Fruit fly (Drosophila melanogaster): ENCODE measurements around the gene Cyp6a18.

Gene Cyp6a18

dm6 chr3R:27501938-27502337 is 23.5 kb downstream of the Cyp6a18 start, which contains the start of gene CG43139:
TSS of gene CG43139 (minus strand) at chr3R:27502025.
- TF ChIP-seq CG9948 (tag; optimal IDR thresholded peaks at IDR 0.05) (no peak), EcR (GFP tag; optimal IDR thresholded peaks at IDR 0.05) (no peak), CG10348 (GFP tag; IDR thresholded peaks at IDR 0.05) (no peak), Snoo (tag; optimal IDR thresholded peaks at IDR 0.05) (no peak), D1 (tag; optimal IDR thresholded peaks at IDR 0.05) (no peak), fd96Ca (GFP tag; IDR thresholded peaks at IDR 0.05) (no peak), CG8159 (tag; optimal IDR thresholded peaks at IDR 0.05) (no peak), Pif1A (GFP tag; optimal IDR thresholded peaks at IDR 0.05) (no peak), CG13204 (GFP tag; optimal IDR thresholded peaks at IDR 0.05) (no peak), CG14655 (GFP tag; optimal IDR thresholded peaks at IDR 0.05) (no peak), CG32121 (GFP tag; IDR thresholded peaks at IDR 0.05) (no peak), CG8301 (tag; optimal IDR thresholded peaks at IDR 0.05) (no peak), CG15710 (tag; optimal IDR thresholded peaks at IDR 0.05) (no peak), CG12605 (GFP tag; IDR thresholded peaks at IDR 0.05) (no peak)

dm6 chr3R:27502856-27503255 is 24.4 kb downstream of the Cyp6a18 start, which contains the start of gene CG5402:
TSS of gene CG5402 (minus strand) at chr3R:27502956.
- no peak for TF ChIP-seq CG8301 (tag; optimal IDR thresholded peaks at IDR 0.05)
- TF ChIP-seq CG13204 (GFP tag; optimal IDR thresholded peaks at IDR 0.05): no peak
- no peak for TF ChIP-seq fd96Ca (GFP tag; IDR thresholded peaks at IDR 0.05)
- TF ChIP-seq CG17806 (tag; optimal IDR thresholded peaks at IDR 0.05): no peak
- no peak for TF ChIP-seq CG10348 (GFP tag; IDR thresholded peaks at IDR 0.05)
- no peak for TF ChIP-seq EcR (GFP tag; optimal IDR thresholded peaks at IDR 0.05)

dm6 chr3R:27517157-27517556 is 38.7 kb downstream of the Cyp6a18 start, which contains the start of gene CG13972:
TSS of gene CG13972 (minus strand) at chr3R:27517257.
- TF ChIP-seq CG9948 (tag; optimal IDR thresholded peaks at IDR 0.05): no peak
- no peak for TF ChIP-seq Pif1B (GFP tag; optimal IDR thresholded peaks at IDR 0.05)
- TF ChIP-seq Snoo (tag; optimal IDR thresholded peaks at IDR 0.05): no peak
- no peak for TF ChIP-seq CG4496 (GFP tag; IDR thresholded peaks at IDR 0.05)
- TF ChIP-seq rn (GFP tag; IDR thresholded peaks at IDR 0.05): no peak
- TF ChIP-seq D1 (tag; optimal IDR thresholded peaks at IDR 0.05): no peak
- TF ChIP-seq CG34367 (tag; optimal IDR thresholded peaks at IDR 0.05): no peak
- no peak for TF ChIP-seq Ets98B (GFP tag; IDR thresholded peaks at IDR 0.05)
- TF ChIP-seq CG8301 (tag; optimal IDR thresholded peaks at IDR 0.05): no peak
- no peak for TF ChIP-seq fd96Ca (GFP tag; IDR thresholded peaks at IDR 0.05)
- no peak for TF ChIP-seq CG10348 (GFP tag; IDR thresholded peaks at IDR 0.05)
- TF ChIP-seq CG13204 (GFP tag; optimal IDR thresholded peaks at IDR 0.05): no peak
- TF ChIP-seq Pif1A (GFP tag; optimal IDR thresholded peaks at IDR 0.05): no peak
- TF ChIP-seq CG12605 (GFP tag; IDR thresholded peaks at IDR 0.05): no peak
- TF ChIP-seq CG17806 (tag; optimal IDR thresholded peaks at IDR 0.05): no peak
- no peak for TF ChIP-seq CG15710 (tag; optimal IDR thresholded peaks at IDR 0.05)
- no peak for TF ChIP-seq gl (tag; optimal IDR thresholded peaks at IDR 0.05)
- TF ChIP-seq CG14655 (GFP tag; optimal IDR thresholded peaks at IDR 0.05): no peak

- TF ChIP-seq CG34367 (tag; optimal IDR thresholded peaks at IDR 0.05) (no peak), CG8159 (tag; optimal IDR thresholded peaks at IDR 0.05) (peak; percentile 25)
These were observed 41.4 kb downstream of the Cyp6a18 start for dm6 chr3R:27519879-27520278.

dm6 chr3R:27520415-27520916 is 42.0 kb downstream of the Cyp6a18 start, which contains the start of gene CG12885:
TSS of gene CG12885 (plus strand) at chr3R:27520866.
- TF ChIP-seq CG8301 (tag; optimal IDR thresholded peaks at IDR 0.05): no peak
- no peak for TF ChIP-seq CG17806 (tag; optimal IDR thresholded peaks at IDR 0.05)
- no peak for TF ChIP-seq CG34367 (tag; optimal IDR thresholded peaks at IDR 0.05)
- no peak for TF ChIP-seq Pif1A (GFP tag; optimal IDR thresholded peaks at IDR 0.05)
- TF ChIP-seq CG32121 (GFP tag; IDR thresholded peaks at IDR 0.05): no peak
- no peak for TF ChIP-seq fd96Ca (GFP tag; IDR thresholded peaks at IDR 0.05)
- TF ChIP-seq CG12605 (GFP tag; IDR thresholded peaks at IDR 0.05): no peak
- TF ChIP-seq EcR (GFP tag; optimal IDR thresholded peaks at IDR 0.05): no peak
- TF ChIP-seq Ets98B (GFP tag; IDR thresholded peaks at IDR 0.05): no peak
- no peak for TF ChIP-seq D1 (tag; optimal IDR thresholded peaks at IDR 0.05)
- TF ChIP-seq gl (tag; optimal IDR thresholded peaks at IDR 0.05): no peak
- no peak for TF ChIP-seq CG14655 (GFP tag; optimal IDR thresholded peaks at IDR 0.05)
- no peak for TF ChIP-seq CG10348 (GFP tag; IDR thresholded peaks at IDR 0.05)
- TF ChIP-seq Snoo (tag; optimal IDR thresholded peaks at IDR 0.05): no peak
- no peak for TF ChIP-seq rn (GFP tag; IDR thresholded peaks at IDR 0.05)
- TF ChIP-seq Pif1B (GFP tag; optimal IDR thresholded peaks at IDR 0.05): no peak
- no peak for TF ChIP-seq CG4496 (GFP tag; IDR thresholded peaks at IDR 0.05)

Measured in whole organism, pupa.